Worm (Caenorhabditis elegans) whole organism, L2 larva: ENCODE results near the gene msrp-5.
"Not testable (repeated sequence)": the region's sequence is repeated elsewhere in the genome, so short reads cannot be mapped to it uniquely, and the experiment has no call there.

Experiments
- C34F6.9 ChIP-seq: fragments of 150-350 bp; optimal IDR thresholded peaks from 2 replicates; lab custom pipeline; 2014; ENCODE audit warnings: missing biosample characterization, missing genetic modification characterization
- Y55F3AM.14 ChIP-seq: fragments of 200-800 bp; sonication (Bioruptor generic); optimal IDR thresholded peaks from 2 replicates; lab custom pipeline; 2018; ENCODE audit warnings: mild to moderate bottlenecking, missing genetic modification characterization, missing compliant biosample characterization
- alr-1 ChIP-seq: fragments of 150-350 bp; optimal IDR thresholded peaks from 2 replicates; lab custom pipeline; 2014; ENCODE audit warnings: missing biosample characterization, missing genetic modification characterization
- blmp-1 ChIP-seq: sonication (generic microtip); optimal IDR thresholded peaks from 2 replicates; lab custom pipeline; 2017; ENCODE audit warnings: missing genetic modification characterization, mild to moderate bottlenecking, missing compliant biosample characterization, antibody characterized with exemption, moderate library complexity; ENCODE audit not compliant: insufficient read depth
- ceh-82 ChIP-seq: fragments of 150-350 bp; optimal IDR thresholded peaks from 2 replicates; lab custom pipeline; 2014; ENCODE audit warnings: missing biosample characterization, missing genetic modification characterization
- crh-2 ChIP-seq: sonication (generic microtip); optimal IDR thresholded peaks from 2 replicates; lab custom pipeline; 2017; ENCODE audit warnings: missing biosample characterization, missing genetic modification characterization
- dmd-4 ChIP-seq: sonication (generic microtip); optimal IDR thresholded peaks from 2 replicates; lab custom pipeline; 2017; ENCODE audit warnings: missing biosample characterization, missing genetic modification characterization
- egl-27 ChIP-seq: sonication (generic microtip); optimal IDR thresholded peaks from 3 replicates; lab custom pipeline; 2017; ENCODE audit warnings: missing biosample characterization, missing genetic modification reagents, missing genetic modification characterization
- elt-1 ChIP-seq: fragments of 150-350 bp; optimal IDR thresholded peaks from 2 replicates; lab custom pipeline; 2014; ENCODE audit warnings: missing biosample characterization, missing genetic modification characterization
- elt-3 ChIP-seq: sonication (generic microtip); optimal IDR thresholded peaks from 2 replicates; lab custom pipeline; 2017; ENCODE audit warnings: missing biosample characterization, missing genetic modification characterization
- fos-1 ChIP-seq: fragments of 150-350 bp; optimal IDR thresholded peaks from 2 replicates; lab custom pipeline; 2014; ENCODE audit warnings: missing biosample characterization, missing genetic modification characterization
- gmeb-1 ChIP-seq: fragments of 150-350 bp; optimal IDR thresholded peaks from 2 replicates; lab custom pipeline; 2014; ENCODE audit warnings: missing biosample characterization, missing genetic modification characterization
- lin-11 ChIP-seq: fragments of 150-350 bp; sonication (generic microtip); optimal IDR thresholded peaks from 2 replicates; lab custom pipeline; 2014; ENCODE audit warnings: missing biosample characterization, missing genetic modification characterization, inconsistent platforms, mixed read lengths
- lin-13 ChIP-seq: fragments of 150-350 bp; optimal IDR thresholded peaks from 2 replicates; lab custom pipeline; 2014; ENCODE audit warnings: missing biosample characterization, missing genetic modification reagents, missing genetic modification characterization
- lin-39 ChIP-seq: fragments of 150-350 bp; optimal IDR thresholded peaks from 2 replicates; lab custom pipeline; 2014; ENCODE audit warnings: missing biosample characterization, missing genetic modification reagents, missing genetic modification characterization
- lsy-2 ChIP-seq, 2 experiments: fragments of 150-350 bp in 1 of 2; sonication (generic microtip) in 1 of 2; optimal IDR thresholded peaks; 2 replicates each; lab custom pipeline; 2014 to 2017; ENCODE audit warnings: missing biosample characterization in 2 of 2, missing genetic modification characterization in 2 of 2
- mab-5 ChIP-seq: fragments of 150-350 bp; optimal IDR thresholded peaks from 2 replicates; lab custom pipeline; 2014; ENCODE audit warnings: missing biosample characterization, missing genetic modification characterization
- mbf-1 ChIP-seq: sonication (generic microtip); optimal IDR thresholded peaks from 2 replicates; lab custom pipeline; 2017; ENCODE audit warnings: missing biosample characterization, missing genetic modification characterization
- mdl-1 ChIP-seq, 2 experiments: fragments of 150-350 bp in 1 of 2; sonication (generic microtip) in 1 of 2; optimal IDR thresholded peaks; 2 replicates each; lab custom pipeline; 2017; ENCODE audit warnings: missing biosample characterization in 2 of 2, missing genetic modification characterization in 2 of 2
- nhr-10 ChIP-seq: sonication (generic microtip); optimal IDR thresholded peaks from 2 replicates; lab custom pipeline; 2017; ENCODE audit warnings: missing biosample characterization, missing genetic modification characterization
- nhr-12 ChIP-seq: fragments of 150-350 bp; optimal IDR thresholded peaks from 2 replicates; lab custom pipeline; 2014; ENCODE audit warnings: missing biosample characterization, missing genetic modification characterization
- nhr-23 ChIP-seq: fragments of 150-350 bp; optimal IDR thresholded peaks from 2 replicates; lab custom pipeline; 2014; ENCODE audit warnings: missing biosample characterization, missing genetic modification reagents, missing genetic modification characterization
- nhr-237 ChIP-seq: fragments of 150-350 bp; optimal IDR thresholded peaks from 2 replicates; lab custom pipeline; 2014; ENCODE audit warnings: missing biosample characterization, missing genetic modification characterization
- nhr-6 ChIP-seq: fragments of 150-350 bp; optimal IDR thresholded peaks from 2 replicates; lab custom pipeline; 2014; ENCODE audit warnings: missing biosample characterization, missing genetic modification characterization
- peb-1 ChIP-seq: fragments of 150-350 bp; optimal IDR thresholded peaks from 2 replicates; lab custom pipeline; 2014; ENCODE audit warnings: missing biosample characterization, missing genetic modification characterization
- skn-1 ChIP-seq: sonication (generic microtip); optimal IDR thresholded peaks from 2 replicates; lab custom pipeline; 2017; ENCODE audit warnings: missing biosample characterization, missing genetic modification characterization
- sma-9 ChIP-seq, 2 experiments: fragments of 150-350 bp in 1 of 2; sonication (generic microtip) in 1 of 2; optimal IDR thresholded peaks; 2 replicates each; lab custom pipeline; 2014 to 2016; ENCODE audit warnings: missing genetic modification characterization in 2 of 2, mild to moderate bottlenecking in 1 of 2, missing biosample characterization in 1 of 2, missing compliant biosample characterization in 1 of 2, missing genetic modification reagents in 1 of 2, moderate library complexity in 1 of 2
- snpc-4 ChIP-seq: fragments of 150-350 bp; optimal IDR thresholded peaks from 2 replicates; lab custom pipeline; 2014; ENCODE audit warnings: missing biosample characterization, missing genetic modification characterization
- unc-39 ChIP-seq: fragments of 150-350 bp; optimal IDR thresholded peaks from 2 replicates; lab custom pipeline; 2014; ENCODE audit warnings: missing biosample characterization, missing genetic modification characterization
- unc-55 ChIP-seq: fragments of 150-350 bp; sonication (generic microtip); optimal IDR thresholded peaks from 3 replicates; lab custom pipeline; 2014; ENCODE audit warnings: missing biosample characterization, missing genetic modification reagents, missing genetic modification characterization
- zag-1 ChIP-seq: fragments of 150-350 bp; optimal IDR thresholded peaks from 2 replicates; lab custom pipeline; 2014; ENCODE audit warnings: missing biosample characterization, missing genetic modification characterization
- ztf-1 ChIP-seq: fragments of 200-800 bp; sonication (Bioruptor generic); conservative IDR thresholded peaks from 2 replicates; pipeline ENCODE4 v1.3.6; 2022; ENCODE audit warnings: missing genetic modification characterization, missing compliant biosample characterization

msrp-5 gene

DNA sequence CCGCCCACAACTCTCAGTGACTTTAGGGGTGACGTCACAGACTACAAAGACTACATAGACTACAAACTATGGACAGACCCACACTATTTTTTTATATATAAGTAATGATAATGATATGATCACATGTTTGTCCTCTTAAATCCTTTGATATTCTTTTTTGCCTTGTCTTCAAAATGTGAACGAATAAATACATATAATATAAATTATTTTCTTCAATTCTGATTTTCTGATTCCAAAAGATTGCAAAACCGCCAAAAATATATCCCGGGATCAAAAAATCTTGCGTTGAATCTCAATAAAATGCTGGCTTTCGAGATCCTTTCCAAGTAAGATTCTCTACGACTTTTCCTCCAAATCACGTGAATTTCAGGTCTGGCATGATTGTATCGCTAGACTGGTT is 16.6 kb upstream of the msrp-5 start, which contains the start of gene F33H12.1:
Gene F33H12.1, plus strand, starts transcription at position 301 of the 400 bp plus-strand sequence.
- not testable (repeated sequence) for TF ChIP-seq unc-55; mbf-1; alr-1 (tag; lab: Kevin White, UChicago)

DNA sequence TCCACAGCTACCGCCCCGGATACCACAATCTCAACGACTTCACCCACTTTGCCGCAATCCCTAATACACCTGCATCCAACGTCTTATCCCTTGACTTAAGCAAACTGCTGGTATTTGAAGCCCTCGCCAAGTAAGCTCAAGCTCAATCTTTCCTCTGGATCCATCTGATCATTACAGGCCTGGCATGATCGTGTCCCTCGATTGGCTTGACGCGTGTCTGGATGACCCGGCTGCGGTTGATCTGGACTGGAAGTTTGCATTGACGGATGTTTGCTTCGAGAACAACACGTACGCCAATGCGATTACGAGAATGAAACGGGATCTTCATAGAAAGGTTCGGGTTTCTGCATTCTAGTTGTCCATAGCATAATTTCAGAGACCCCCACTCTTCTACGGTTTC is 15.8 kb upstream of the msrp-5 start:
- TF ChIP-seq mdl-1 (tag; optimal IDR thresholded peaks at IDR 0.05; lab: Kevin White, UChicago) (no peak), nhr-10 (tag; lab: Kevin White, UChicago) (no peak)

DNA sequence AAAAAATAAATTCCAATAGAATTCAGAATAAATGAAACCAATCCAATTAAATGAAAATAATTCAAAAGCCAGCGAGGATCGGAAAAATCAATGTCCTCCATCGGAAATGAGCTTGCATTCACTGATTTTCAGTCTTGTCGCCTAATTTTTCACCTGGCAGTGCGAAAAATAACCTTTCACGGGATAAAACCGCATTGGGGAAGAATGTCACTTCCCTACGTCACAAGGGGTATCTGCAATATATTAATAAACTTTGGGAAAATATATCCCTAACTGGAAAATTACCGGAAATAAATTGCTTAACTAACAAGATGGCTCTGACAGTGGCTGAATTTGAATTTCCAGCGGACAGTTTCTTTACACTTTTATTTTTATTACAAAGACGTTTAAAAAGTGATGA is 11.4 kb upstream of the msrp-5 start, which contains the start of gene sri-77:
Gene sri-77, minus strand, starts transcription at position 101 of the 400 bp plus-strand sequence.
- TF ChIP-seq blmp-1 (no peak), dmd-4 (tag; lab: Kevin White, UChicago) (no peak), unc-39 (tag; lab: Kevin White, UChicago) (no peak), mab-5 (tag; lab: Kevin White, UChicago) (no peak), unc-55 (no peak), nhr-6 (tag; lab: Kevin White, UChicago) (no peak), C34F6.9 (no peak), nhr-23 (tag; lab: Kevin White, UChicago) (no peak), peb-1 (tag; lab: Kevin White, UChicago) (no peak), sma-9 (GFP tag; optimal IDR thresholded peaks at IDR 0.05; lab: Kevin White, UChicago) (no peak), sma-9 (tag; optimal IDR thresholded peaks at IDR 0.05; lab: Kevin White, UChicago) (no peak), lin-39 (tag; lab: Kevin White, UChicago) (no peak), skn-1 (tag; lab: Kevin White, UChicago) (no peak), lin-11 (tag; lab: Kevin White, UChicago) (no peak), snpc-4 (tag; lab: Kevin White, UChicago) (no peak), nhr-237 (tag; lab: Kevin White, UChicago) (no peak), egl-27 (tag; lab: Kevin White, UChicago) (no peak), gmeb-1 (tag; lab: Kevin White, UChicago) (no peak), Y55F3AM.14 (GFP tag; lab: Kevin White, UChicago) (no peak), elt-3 (tag; lab: Kevin White, UChicago) (no peak), ceh-82 (tag; lab: Kevin White, UChicago) (no peak)

ce11 chrII:2610202-2610912 is 6.4 kb upstream of the msrp-5 start, which contains the start of gene sri-38:
Gene sri-38 (plus strand): TSS chrII:2610862.
- TF ChIP-seq snpc-4 (tag; lab: Kevin White, UChicago), result no peak
- TF ChIP-seq ztf-1 (GFP tag; lab: Robert Waterston, UW), result no peak
- peak; percentile 95 for TF ChIP-seq fos-1 (tag; lab: Kevin White, UChicago)
- no peak for TF ChIP-seq nhr-12 (tag; lab: Kevin White, UChicago)
- TF ChIP-seq alr-1 (tag; lab: Kevin White, UChicago), result no peak
- peak; percentile 49 for TF ChIP-seq crh-2
- no peak for TF ChIP-seq lsy-2 (tag; optimal IDR thresholded peaks at IDR 0.05; lab: Kevin White, UChicago)

- TF ChIP-seq elt-3 (tag; lab: Kevin White, UChicago) (no peak), blmp-1 (no peak), zag-1 (no peak), lsy-2 (tag; optimal IDR thresholded peaks at IDR 0.05; lab: Kevin White, UChicago) (no peak), lin-13 (GFP tag; lab: Kevin White, UChicago) (no peak)
Observed at ce11 chrII:2611009-2611408, 5.7 kb upstream of the msrp-5 start.

DNA sequence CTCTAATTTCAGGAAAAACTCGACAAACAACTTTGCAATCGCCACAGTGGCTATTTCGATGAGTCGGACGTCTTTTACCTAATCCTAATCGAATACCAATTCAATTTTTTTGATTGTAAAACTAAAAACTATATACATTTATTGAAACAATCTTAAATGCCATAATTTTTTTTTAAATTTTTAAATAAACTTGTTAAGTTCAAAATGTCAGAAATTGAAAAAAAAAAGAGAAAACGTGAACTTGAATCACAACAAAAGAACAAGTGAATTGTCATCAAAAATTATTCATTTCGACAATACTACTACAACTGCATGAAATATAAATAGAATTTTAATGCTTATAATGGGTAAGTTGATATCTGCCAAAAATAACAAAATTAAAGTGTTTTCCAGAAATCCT is 4.5 kb upstream of the msrp-5 start, which contains the start of gene D2062.13:
Gene D2062.13, plus strand, starts transcription at position 301 of the 400 bp plus-strand sequence.
- not testable (repeated sequence) for TF ChIP-seq elt-1; zag-1; Y55F3AM.14 (GFP tag; lab: Kevin White, UChicago)
